Fruit fly (Drosophila melanogaster): ENCODE results near the gene CASK.

dm6 chr3R:21847438-21847837 is 25.0 kb upstream of the CASK start:
- TF ChIP-seq usp (GFP tag; optimal IDR thresholded peaks at IDR 0.05) (no peak), psq (optimal IDR thresholded peaks at IDR 0.05) (no peak), CG8478 (optimal IDR thresholded peaks at IDR 0.05) (no peak), Dll (optimal IDR thresholded peaks at IDR 0.05) (no peak)

Measured in whole organism.